Fruit fly (Drosophila melanogaster): ENCODE data around the gene DZIP1.

dm6 chr3R:24543676-24544277 lies 28.7 kb downstream of the DZIP1 start, which contains the start of gene Cftr:
- TF ChIP-seq EcR (GFP tag; optimal IDR thresholded peaks at IDR 0.05), result no peak
- no peak for TF ChIP-seq CG8478 (optimal IDR thresholded peaks at IDR 0.05)

Data from whole organism.